Worm (Caenorhabditis elegans): ENCODE measurements around the gene pptr-2.

The pptr-2 gene

ce11 chrV:11000650-11001049 is 34.1 kb downstream of the pptr-2 start, which contains the start of gene isy-1:
TSS of gene isy-1 (minus strand) at chrV:11000699.
- TF ChIP-seq ztf-23 (GFP tag; IDR thresholded peaks at IDR 0.05) (peak; percentile 82), flt-1 (GFP tag; IDR thresholded peaks at IDR 0.05) (no peak)

- TF ChIP-seq T22C8.4 (GFP tag; IDR thresholded peaks at IDR 0.05) (no peak), ztf-29 (GFP tag; IDR thresholded peaks at IDR 0.05) (no peak), ztf-23 (GFP tag; IDR thresholded peaks at IDR 0.05) (no peak), tab-1 (GFP tag; IDR thresholded peaks at IDR 0.05) (no peak), klf-2 (GFP tag; conservative IDR thresholded peaks at IDR 0.05) (no peak), ref-1 (GFP tag; conservative IDR thresholded peaks at IDR 0.05) (no peak), med-1 (GFP tag; optimal IDR thresholded peaks at IDR 0.05; ENCODE audit: insufficient read depth) (no peak), cog-1 (tag; optimal IDR thresholded peaks at IDR 0.05) (no peak), flt-1 (GFP tag; IDR thresholded peaks at IDR 0.05) (no peak)
Observed at ce11 chrV:10998797-10999196, 35.9 kb downstream of the pptr-2 start, which contains the start of gene F53B7.7. TSS of gene F53B7.7 (plus strand) at chrV:10999097.

- TF ChIP-seq tab-1 (GFP tag; IDR thresholded peaks at IDR 0.05) (no peak), ztf-23 (GFP tag; IDR thresholded peaks at IDR 0.05) (no peak), T22C8.4 (GFP tag; IDR thresholded peaks at IDR 0.05) (no peak), flt-1 (GFP tag; IDR thresholded peaks at IDR 0.05) (no peak), klf-2 (GFP tag; conservative IDR thresholded peaks at IDR 0.05) (no peak), ztf-29 (GFP tag; IDR thresholded peaks at IDR 0.05) (no peak), cog-1 (tag; optimal IDR thresholded peaks at IDR 0.05) (no peak), ref-1 (GFP tag; conservative IDR thresholded peaks at IDR 0.05) (no peak), med-1 (GFP tag; optimal IDR thresholded peaks at IDR 0.05; ENCODE audit: insufficient read depth) (no peak)
Observed at ce11 chrV:10991789-10992188, 42.9 kb downstream of the pptr-2 start, which contains the start of gene frpr-9. TSS of gene frpr-9 (plus strand) at chrV:10992089.

DNA sequence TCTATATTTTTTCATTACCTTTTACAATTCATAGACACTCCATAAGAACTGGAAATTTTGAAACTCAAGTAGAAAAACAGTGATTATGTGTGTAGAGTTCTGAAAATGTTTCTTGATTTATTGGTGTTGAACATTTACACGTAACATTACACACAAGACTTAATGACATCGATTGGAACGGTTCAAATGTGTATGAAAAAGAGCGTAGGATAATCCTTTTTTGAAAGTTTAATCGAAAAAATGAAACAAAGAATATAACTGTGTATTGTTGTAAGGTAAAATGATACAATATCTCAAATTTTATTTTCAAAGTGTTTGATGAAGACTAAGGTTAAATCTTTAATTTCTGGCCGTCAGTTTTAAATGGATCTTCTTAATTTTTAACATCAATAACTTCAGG is 53.6 kb downstream of the pptr-2 start, which contains the start of gene fig-1:
TSS of gene fig-1 (minus strand) at position 101 of the 400 bp plus-strand sequence.
- no peak for TF ChIP-seq flt-1 (GFP tag; IDR thresholded peaks at IDR 0.05)
- TF ChIP-seq ztf-29 (GFP tag; IDR thresholded peaks at IDR 0.05): no peak
- TF ChIP-seq cog-1 (tag; optimal IDR thresholded peaks at IDR 0.05): no peak
- no peak for TF ChIP-seq klf-2 (GFP tag; conservative IDR thresholded peaks at IDR 0.05)
- TF ChIP-seq T22C8.4 (GFP tag; IDR thresholded peaks at IDR 0.05): no peak
- no peak for TF ChIP-seq med-1 (GFP tag; optimal IDR thresholded peaks at IDR 0.05; ENCODE audit: insufficient read depth)
- TF ChIP-seq ref-1 (GFP tag; conservative IDR thresholded peaks at IDR 0.05): no peak
- no peak for TF ChIP-seq ztf-23 (GFP tag; IDR thresholded peaks at IDR 0.05)
- no peak for TF ChIP-seq tab-1 (GFP tag; IDR thresholded peaks at IDR 0.05)

All from whole organism, midembryonic.